Worm (Caenorhabditis elegans): ENCODE measurements around the gene gpd-1.
A peak's percentile ranks its signal among the peaks of the same experiment; 100 is the strongest.

Gene gpd-1

ce11 chrII:10374776-10375175 is 19.2 kb upstream of the gpd-1 start:
- TF ChIP-seq nhr-6 (tag; optimal IDR thresholded peaks at IDR 0.05) (peak; percentile 10), lin-13 (GFP tag; optimal IDR thresholded peaks at IDR 0.05) (no peak)

ce11 chrII:10377901-10378300 is 16.0 kb upstream of the gpd-1 start:
- TF ChIP-seq nhr-25 (tag; optimal IDR thresholded peaks at IDR 0.05; ENCODE audit: borderline replicate concordance, insufficient read depth) = peak; percentile 14
- no peak for TF ChIP-seq daf-8 (GFP tag; IDR thresholded peaks at IDR 0.05)
- TF ChIP-seq madf-5 (GFP tag; IDR thresholded peaks at IDR 0.05) = no peak
- no peak for TF ChIP-seq lin-39 (tag; optimal IDR thresholded peaks at IDR 0.05)
- TF ChIP-seq Y75B8A.6 (GFP tag; IDR thresholded peaks at IDR 0.05) = no peak
- no peak for TF ChIP-seq ces-1 (GFP tag; optimal IDR thresholded peaks at IDR 0.05)
- no peak for TF ChIP-seq jun-1 (tag; optimal IDR thresholded peaks at IDR 0.05)
- no peak for TF ChIP-seq F26F4.8 (GFP tag; conservative IDR thresholded peaks at IDR 0.05)
- TF ChIP-seq mxl-3 (GFP tag; optimal IDR thresholded peaks at IDR 0.05) = no peak

- TF ChIP-seq egl-43 (GFP tag; IDR thresholded peaks at IDR 0.05) (no peak), dmd-8 (GFP tag; IDR thresholded peaks at IDR 0.05) (no peak), set-16 (GFP tag; IDR thresholded peaks at IDR 0.05) (peak; percentile 65; the same call in 1 of the 2 replicates), T26A8.4 (GFP tag; IDR thresholded peaks at IDR 0.05) (no peak), hmg-1.1 (GFP tag; IDR thresholded peaks at IDR 0.05) (peak; percentile 58), rbr-2 (tag; optimal IDR thresholded peaks at IDR 0.05) (peak; percentile 6), duxl-1 (tag; optimal IDR thresholded peaks at IDR 0.05; ENCODE audit: poor library complexity) (no peak)
Observed at ce11 chrII:10379546-10379945, 14.4 kb upstream of the gpd-1 start.

- 0 out of 2 replicates have a peak, but pooled peaks have one; percentile 31 for TF ChIP-seq nhr-41 (GFP tag; IDR thresholded peaks at IDR 0.05)
- 0 out of 2 replicates have a peak, but pooled peaks have one; percentile 34 for TF ChIP-seq D1046.2 (GFP tag; IDR thresholded peaks at IDR 0.05)
- TF ChIP-seq dmd-6 (GFP tag; IDR thresholded peaks at IDR 0.05) = peak; percentile 57
- peak; percentile 89 for TF ChIP-seq hlh-11 (tag; optimal IDR thresholded peaks at IDR 0.05)
- peak; percentile 67 for TF ChIP-seq hlh-30 (tag; optimal IDR thresholded peaks at IDR 0.05; ENCODE audit: insufficient read depth)
- peak; percentile 31 to 51 for TF ChIP-seq lsy-2 (tag; optimal IDR thresholded peaks at IDR 0.05)
- peak; percentile 26 for TF ChIP-seq spr-1 (tag; optimal IDR thresholded peaks at IDR 0.05)
- TF ChIP-seq aha-1 (tag) = peak; percentile 70
- TF ChIP-seq nhr-10 (tag; optimal IDR thresholded peaks at IDR 0.05) = no peak
- no peak for TF ChIP-seq Y5F2A.4 (GFP tag; optimal IDR thresholded peaks at IDR 0.05)
- peak in 1 of 2 experiments; percentile 90 for TF ChIP-seq unc-62 (GFP tag; optimal IDR thresholded peaks at IDR 0.05 in 1 of 2)
- TF ChIP-seq unc-62 (tag; optimal IDR thresholded peaks at IDR 0.05) = no peak
- no peak for TF ChIP-seq nhr-76 (tag; optimal IDR thresholded peaks at IDR 0.05)
- no peak for TF ChIP-seq vab-7 (GFP tag; IDR thresholded peaks at IDR 0.05)
- peak; percentile 11 for TF ChIP-seq ceh-28 (tag; optimal IDR thresholded peaks at IDR 0.05)
- TF ChIP-seq zag-1 (tag; optimal IDR thresholded peaks at IDR 0.05) = no peak
- no peak for TF ChIP-seq spr-3 (GFP tag; optimal IDR thresholded peaks at IDR 0.05)
- TF ChIP-seq dve-1 (tag; optimal IDR thresholded peaks at IDR 0.05; ENCODE audit: insufficient read depth) = peak; percentile 69
- peak; percentile 52; the same call in 1 of the 2 replicates for TF ChIP-seq pha-4 (GFP tag; IDR thresholded peaks at IDR 0.05)
- TF ChIP-seq pha-4 (tag; optimal IDR thresholded peaks at IDR 0.05) = peak; percentile 48
- TF ChIP-seq ceh-62 (tag; optimal IDR thresholded peaks at IDR 0.05) = no peak
- peak; percentile 65 for TF ChIP-seq mes-2 (tag; optimal IDR thresholded peaks at IDR 0.05; ENCODE audit: poor library complexity, severe bottlenecking)
- peak; percentile 15 for TF ChIP-seq dpl-1 (GFP tag; optimal IDR thresholded peaks at IDR 0.05)
- TF ChIP-seq dmd-8 (GFP tag; IDR thresholded peaks at IDR 0.05) = no peak
- TF ChIP-seq set-16 (GFP tag; IDR thresholded peaks at IDR 0.05) = peak; percentile 39; the same call in 1 of the 2 replicates
- peak; percentile 72 for TF ChIP-seq mxl-3 (GFP tag; optimal IDR thresholded peaks at IDR 0.05)
- peak; percentile 17 for TF ChIP-seq nhr-102 (tag; optimal IDR thresholded peaks at IDR 0.05)
- peak; percentile 56 for TF ChIP-seq T26A8.4 (GFP tag; IDR thresholded peaks at IDR 0.05)
- TF ChIP-seq mep-1 (tag; optimal IDR thresholded peaks at IDR 0.05) = peak; percentile 82
- peak; percentile 54; the same call in 1 of the 2 replicates for TF ChIP-seq egl-43 (GFP tag; IDR thresholded peaks at IDR 0.05)
- TF ChIP-seq hif-1 (tag; optimal IDR thresholded peaks at IDR 0.05) = peak in 1 of 2 experiments; percentile 25
- TF ChIP-seq hmg-1.1 (GFP tag; IDR thresholded peaks at IDR 0.05) = peak; percentile 70
- peak; percentile 38 for TF ChIP-seq duxl-1 (tag; optimal IDR thresholded peaks at IDR 0.05; ENCODE audit: poor library complexity)
- no peak for TF ChIP-seq fkh-10 (GFP tag; optimal IDR thresholded peaks at IDR 0.05)
Observed at ce11 chrII:10382247-10382646, 11.7 kb upstream of the gpd-1 start.

Measured in whole organism, L4 larva.